Worm (Caenorhabditis elegans): ENCODE results near the gene F20D6.9.
A peak's percentile ranks its signal among the peaks of the same experiment; 100 is the strongest.

The F20D6.9 gene

DNA sequence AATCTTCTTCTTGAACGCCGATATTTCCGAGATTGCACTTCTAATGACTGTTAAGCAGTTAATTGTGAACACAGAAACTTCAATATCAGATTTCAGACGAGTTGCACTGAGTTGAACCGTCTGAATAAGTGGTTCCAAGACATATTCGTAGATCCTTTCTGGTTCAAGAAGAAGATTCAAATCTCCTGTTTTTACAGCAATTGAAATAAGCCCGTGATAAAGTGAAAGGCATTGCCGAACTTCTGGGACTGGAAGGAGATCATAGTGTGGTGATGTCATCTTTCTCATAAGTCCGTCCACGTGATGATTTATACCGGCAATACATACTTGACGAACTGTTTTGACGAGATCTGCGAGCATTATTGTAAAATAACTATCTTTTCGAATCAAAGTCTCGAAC lies 42.3 kb upstream of the F20D6.9 start:
- TF ChIP-seq isw-1 (GFP tag; IDR thresholded peaks at IDR 0.05) = no peak
- TF ChIP-seq ceh-88 (GFP tag; IDR thresholded peaks at IDR 0.05) = no peak
- TF ChIP-seq skn-1 (tag; optimal IDR thresholded peaks at IDR 0.05) = no peak
- TF ChIP-seq alr-1 (tag; optimal IDR thresholded peaks at IDR 0.05; ENCODE audit: borderline replicate concordance) = no peak
- TF ChIP-seq efl-1 (optimal IDR thresholded peaks at IDR 0.05) = no peak
- TF ChIP-seq efl-1 (GFP tag; optimal IDR thresholded peaks at IDR 0.05 in 1 of 2) = no peak
- no peak for TF ChIP-seq C34B4.2 (tag; optimal IDR thresholded peaks at IDR 0.05)
- TF ChIP-seq elt-3 (tag; optimal IDR thresholded peaks at IDR 0.05) = no peak
- no peak for TF ChIP-seq lin-14 (GFP tag; optimal IDR thresholded peaks at IDR 0.05)
- TF ChIP-seq egl-27 (tag; optimal IDR thresholded peaks at IDR 0.05) = no peak
- no peak for TF ChIP-seq swsn-7 (tag; optimal IDR thresholded peaks at IDR 0.05)
- TF ChIP-seq fos-1 (tag; optimal IDR thresholded peaks at IDR 0.05) = no peak
- TF ChIP-seq lir-3 (tag; optimal IDR thresholded peaks at IDR 0.05; ENCODE audit: poor library complexity) = no peak
- no peak for TF ChIP-seq aha-1 (tag; optimal IDR thresholded peaks at IDR 0.05)
- TF ChIP-seq ama-1 (optimal IDR thresholded peaks at IDR 0.05) = no peak
- TF ChIP-seq ces-1 (GFP tag; optimal IDR thresholded peaks at IDR 0.05) = no peak
- TF ChIP-seq mab-9 (GFP tag; IDR thresholded peaks at IDR 0.05) = no peak
- no peak for TF ChIP-seq unc-98 (GFP tag; IDR thresholded peaks at IDR 0.05)

DNA sequence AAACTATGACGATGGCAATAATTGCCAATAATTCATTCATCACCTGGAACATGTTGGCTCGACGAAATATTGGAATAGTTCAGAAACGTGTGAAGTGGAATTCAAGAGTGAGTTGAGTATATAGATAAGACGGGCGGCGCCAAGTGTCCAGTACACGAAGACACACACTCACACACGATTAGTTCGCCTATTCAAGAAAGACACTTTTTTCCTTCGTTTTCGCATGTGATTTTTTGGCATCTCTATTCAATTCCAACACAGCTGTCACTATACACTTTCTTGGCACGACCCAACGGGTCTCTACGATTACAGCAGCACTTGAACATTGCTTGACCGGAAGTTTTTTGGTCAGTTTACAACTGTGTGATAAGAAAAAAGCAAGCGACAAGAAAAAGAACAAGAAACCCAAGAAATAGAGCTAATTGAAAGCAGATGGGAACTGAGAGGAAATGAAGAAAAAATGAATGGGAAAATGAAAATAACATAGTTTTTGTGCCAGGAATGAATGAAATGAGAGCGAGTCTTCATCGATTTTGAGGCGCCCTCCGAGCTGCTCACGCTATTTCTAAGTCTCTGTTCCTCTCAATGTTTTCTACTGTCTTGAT lies 40.5 kb upstream of the F20D6.9 start, which contains the start of gene K07C11.8:
Gene K07C11.8, minus strand, starts transcription at position 224 of the 605 bp plus-strand sequence.
- no peak for TF ChIP-seq egl-13 (tag; optimal IDR thresholded peaks at IDR 0.05)
- TF ChIP-seq ceh-90 (tag; optimal IDR thresholded peaks at IDR 0.05) = no peak
- no peak for TF ChIP-seq efl-1 (optimal IDR thresholded peaks at IDR 0.05)
- TF ChIP-seq efl-1 (GFP tag; optimal IDR thresholded peaks at IDR 0.05 in 1 of 2) = peak in 1 of 2 experiments; percentile 82
- no peak for TF ChIP-seq ets-5 (GFP tag; IDR thresholded peaks at IDR 0.05)
- peak; percentile 23 for TF ChIP-seq fkh-4 (tag; optimal IDR thresholded peaks at IDR 0.05; ENCODE audit: borderline replicate concordance)
- peak; percentile 56 for TF ChIP-seq lin-14 (GFP tag; optimal IDR thresholded peaks at IDR 0.05)
- peak in 1 of 2 experiments; percentile 13 for TF ChIP-seq lin-35 (GFP tag; optimal IDR thresholded peaks at IDR 0.05)
- peak; percentile 51 for TF ChIP-seq fkh-10 (GFP tag; optimal IDR thresholded peaks at IDR 0.05)
- TF ChIP-seq swsn-7 (tag; optimal IDR thresholded peaks at IDR 0.05) = no peak
- TF ChIP-seq nhr-71 (tag; optimal IDR thresholded peaks at IDR 0.05) = peak; percentile 10
- no peak for TF ChIP-seq ama-1 (optimal IDR thresholded peaks at IDR 0.05)
- TF ChIP-seq mef-2 (tag; optimal IDR thresholded peaks at IDR 0.05) = no peak
- TF ChIP-seq dsc-1 (tag; optimal IDR thresholded peaks at IDR 0.05) = peak; percentile 88

DNA sequence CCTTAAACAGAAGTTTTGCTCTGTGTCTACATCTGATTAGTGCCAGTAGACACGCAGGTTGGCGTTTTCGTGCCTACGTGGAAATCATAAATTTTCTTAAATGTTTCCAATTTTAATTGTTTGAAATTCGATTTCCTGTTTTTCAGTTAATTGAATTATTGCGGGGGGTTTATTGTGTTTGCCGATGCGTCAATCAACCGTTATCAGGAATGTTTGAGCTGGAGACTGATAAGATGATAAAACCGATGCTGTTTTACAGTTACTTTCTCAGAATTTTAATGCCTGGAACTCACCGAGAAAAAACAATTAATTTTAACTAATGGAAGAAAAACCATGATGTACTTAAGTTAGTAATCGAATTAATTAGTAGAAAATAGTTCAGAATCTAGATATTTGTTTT lies 39.9 kb upstream of the F20D6.9 start:
- TF ChIP-seq pqm-1 (tag; optimal IDR thresholded peaks at IDR 0.05) (peak; percentile 91), elt-2 (tag; optimal IDR thresholded peaks at IDR 0.05) (peak; percentile 74), sup-37 (GFP tag; optimal IDR thresholded peaks at IDR 0.05) (no peak), unc-98 (GFP tag; IDR thresholded peaks at IDR 0.05) (no peak), dsc-1 (tag; optimal IDR thresholded peaks at IDR 0.05) (no peak), efl-1 (optimal IDR thresholded peaks at IDR 0.05) (no peak), efl-1 (GFP tag; optimal IDR thresholded peaks at IDR 0.05 in 1 of 2) (peak in 1 of 2 experiments; percentile 58), mef-2 (tag; optimal IDR thresholded peaks at IDR 0.05) (no peak)

DNA sequence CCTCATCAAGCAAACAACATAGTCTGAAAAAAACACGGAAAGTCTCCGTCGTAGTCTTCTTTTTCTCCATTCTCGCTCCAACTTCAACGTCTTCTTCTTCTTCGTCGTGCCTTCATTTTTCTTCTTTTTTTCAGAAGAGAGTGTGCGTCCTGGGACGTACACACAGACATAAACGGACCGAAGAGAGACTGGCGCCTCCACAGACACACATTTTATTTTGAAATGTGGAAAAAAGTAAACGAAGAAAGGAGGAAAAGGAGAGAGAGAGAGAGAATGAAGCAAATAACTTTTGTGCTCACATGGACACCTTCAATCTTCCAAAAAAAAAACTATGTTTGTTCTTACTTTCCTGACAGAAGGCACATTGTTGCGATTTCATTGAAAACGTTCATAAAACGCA lies 37.9 kb upstream of the F20D6.9 start:
- TF ChIP-seq hpl-2 (GFP tag; optimal IDR thresholded peaks at IDR 0.05) = no peak
- TF ChIP-seq lin-14 (GFP tag; optimal IDR thresholded peaks at IDR 0.05) = peak; percentile 49
- no peak for TF ChIP-seq zag-1 (tag; optimal IDR thresholded peaks at IDR 0.05)
- TF ChIP-seq efl-1 (optimal IDR thresholded peaks at IDR 0.05) = no peak
- no peak for TF ChIP-seq efl-1 (GFP tag; optimal IDR thresholded peaks at IDR 0.05 in 1 of 2)
- TF ChIP-seq tbx-2 (tag; optimal IDR thresholded peaks at IDR 0.05) = no peak
- TF ChIP-seq nhr-11 (tag; optimal IDR thresholded peaks at IDR 0.05) = no peak
- TF ChIP-seq nhr-85 (tag) = no peak
- TF ChIP-seq lsy-2 (tag; optimal IDR thresholded peaks at IDR 0.05) = peak in 1 of 2 experiments; percentile 5
- TF ChIP-seq unc-86 (tag; optimal IDR thresholded peaks at IDR 0.05) = no peak
